Worm (Caenorhabditis elegans): ENCODE results near the gene C08D8.7.

ce11 chrV:8389307-8389706 is 48.3 kb downstream of the C08D8.7 start:
- TF ChIP-seq nhr-237 (tag; optimal IDR thresholded peaks at IDR 0.05): no peak
- TF ChIP-seq fos-1 (tag; optimal IDR thresholded peaks at IDR 0.05): no peak
- no peak for TF ChIP-seq lin-13 (GFP tag; optimal IDR thresholded peaks at IDR 0.05)
- TF ChIP-seq jun-1 (tag; optimal IDR thresholded peaks at IDR 0.05): no peak
- TF ChIP-seq snpc-4 (tag; optimal IDR thresholded peaks at IDR 0.05): no peak
- TF ChIP-seq lin-39 (tag; optimal IDR thresholded peaks at IDR 0.05): no peak

Data from whole organism, L1 larva.